Fruit fly (Drosophila melanogaster) whole organism, embryonic: ENCODE results near the gene Gga.

Experiments
- Awh ChIP-seq: fragments of 200-800 bp; sonication (Bioruptor generic); IDR thresholded peaks from 2 replicates; pipeline ENCODE4, ENCODE4 v1.3.6; 2022; ENCODE audit warnings: missing biosample characterization, missing genetic modification characterization
- CG11093 ChIP-seq: fragments of 200-800 bp; sonication (Bioruptor generic); IDR thresholded peaks from 3 replicates; pipeline ENCODE4 v1.3.6; 2022; ENCODE audit warnings: missing biosample characterization, missing genetic modification characterization
- CG11456 ChIP-seq: fragments of 200-800 bp; sonication (Bioruptor generic); IDR thresholded peaks from 3 replicates; pipeline ENCODE4 v1.3.6; 2022; ENCODE audit warnings: missing biosample characterization, missing genetic modification characterization
- CG11695 ChIP-seq: fragments of 200-800 bp; sonication (Bioruptor generic); IDR thresholded peaks from 3 replicates; pipeline ENCODE4 v1.3.6; 2022; ENCODE audit warnings: missing biosample characterization, missing genetic modification characterization
- CG12104 ChIP-seq: fragments of 200-800 bp; sonication (Bioruptor generic); optimal IDR thresholded peaks from 3 replicates; lab custom pipeline; 2016; ENCODE audit warnings: missing biosample characterization, missing genetic modification characterization
- CG12299 ChIP-seq: fragments of 200-800 bp; sonication (Bioruptor generic); optimal IDR thresholded peaks from 2 replicates; lab custom pipeline; 2018; ENCODE audit warnings: missing biosample characterization, mild to moderate bottlenecking, missing genetic modification characterization
- CG15269 ChIP-seq: fragments of 200-800 bp; sonication (Bioruptor generic); optimal IDR thresholded peaks from 2 replicates; lab custom pipeline; 2018; ENCODE audit warnings: missing biosample characterization, mild to moderate bottlenecking, missing genetic modification characterization, moderate library complexity
- CG17802 ChIP-seq: fragments of 200-800 bp; sonication (Bioruptor generic); optimal IDR thresholded peaks from 2 replicates; lab custom pipeline; 2018; ENCODE audit warnings: missing biosample characterization, mild to moderate bottlenecking, missing genetic modification characterization, moderate library complexity
- CG17912 ChIP-seq: fragments of 200-800 bp; sonication (Bioruptor generic); optimal IDR thresholded peaks from 2 replicates; lab custom pipeline; 2018; ENCODE audit warnings: missing biosample characterization, mild to moderate bottlenecking, missing genetic modification characterization
- CG18619 ChIP-seq: fragments of 200-800 bp; sonication (Bioruptor generic); optimal IDR thresholded peaks from 3 replicates; lab custom pipeline; 2017; ENCODE audit warnings: missing biosample characterization, mild to moderate bottlenecking, missing genetic modification characterization
- CG3847 ChIP-seq: fragments of 200-800 bp; sonication (Bioruptor generic); IDR thresholded peaks from 2 replicates; pipeline ENCODE4 v1.3.6; 2022; ENCODE audit warnings: missing biosample characterization, missing genetic modification characterization
- CG4282 ChIP-seq: fragments of 200-800 bp; sonication (Bioruptor generic); optimal IDR thresholded peaks from 2 replicates; lab custom pipeline; 2016; ENCODE audit warnings: missing biosample characterization, missing genetic modification characterization
- CG4328 ChIP-seq: fragments of 200-800 bp; sonication (Bioruptor generic); optimal IDR thresholded peaks from 3 replicates; lab custom pipeline; 2017; ENCODE audit warnings: missing biosample characterization, missing genetic modification reagents, missing genetic modification characterization
- CG43689 ChIP-seq: fragments of 200-800 bp; sonication (Bioruptor generic); IDR thresholded peaks from 2 replicates; pipeline ENCODE4 v1.3.6; 2022; ENCODE audit warnings: missing biosample characterization, missing genetic modification characterization
- CG5953 ChIP-seq: fragments of 200-800 bp; sonication (Bioruptor generic); IDR thresholded peaks from 2 replicates; pipeline ENCODE4 v1.3.6; 2022; ENCODE audit warnings: missing biosample characterization, missing genetic modification characterization
- CG6254 ChIP-seq: fragments of 200-800 bp; sonication (Bioruptor generic); optimal IDR thresholded peaks from 3 replicates; lab custom pipeline; 2017; ENCODE audit warnings: mild to moderate bottlenecking, missing biosample characterization, missing genetic modification reagents, missing genetic modification characterization
- CG7372 ChIP-seq: fragments of 200-800 bp; sonication (Bioruptor generic); IDR thresholded peaks from 2 replicates; pipeline ENCODE4 v1.3.6; 2022; ENCODE audit warnings: missing biosample characterization, missing genetic modification characterization
- CG8388 ChIP-seq: fragments of 200-800 bp; sonication (Bioruptor generic); optimal IDR thresholded peaks from 2 replicates; lab custom pipeline; 2019; ENCODE audit warnings: missing biosample characterization, mild to moderate bottlenecking, missing genetic modification characterization, moderate library complexity
- CG9215 ChIP-seq: fragments of 200-800 bp; sonication (Bioruptor generic); IDR thresholded peaks from 2 replicates; pipeline ENCODE4 v1.3.6; 2022; ENCODE audit warnings: missing biosample characterization, missing genetic modification characterization
- CG9817 ChIP-seq: fragments of 200-800 bp; sonication (Bioruptor generic); optimal IDR thresholded peaks from 2 replicates; lab custom pipeline; 2018; ENCODE audit warnings: missing biosample characterization, mild to moderate bottlenecking, missing genetic modification characterization, moderate library complexity
- Dad ChIP-seq: fragments of 200-800 bp; sonication (Bioruptor generic); optimal IDR thresholded peaks from 3 replicates; lab custom pipeline; 2016; ENCODE audit warnings: missing biosample characterization, missing genetic modification characterization
- Dip2 ChIP-seq: fragments of 200-800 bp; sonication (Bioruptor generic); IDR thresholded peaks from 2 replicates; pipeline ENCODE4 v1.3.6; 2022; ENCODE audit warnings: missing biosample characterization, missing genetic modification characterization
- Dip3 ChIP-seq: fragments of 200-800 bp; sonication (Bioruptor generic); optimal IDR thresholded peaks from 3 replicates; lab custom pipeline; 2016; ENCODE audit warnings: missing biosample characterization, missing genetic modification characterization
- H15 ChIP-seq: fragments of 200-800 bp; sonication (Bioruptor generic); IDR thresholded peaks from 3 replicates; pipeline ENCODE4 v1.3.6; 2022; ENCODE audit warnings: missing biosample characterization, missing genetic modification characterization
- Hr39 ChIP-seq: fragments of >200 bp; optimal IDR thresholded peaks from 2 replicates; lab custom pipeline; 2017
- Hsf ChIP-seq: fragments of 200-800 bp; sonication (Bioruptor generic); optimal IDR thresholded peaks from 3 replicates; lab custom pipeline; 2016; ENCODE audit warnings: missing biosample characterization, missing genetic modification characterization
- Scr ChIP-seq: fragments of 200-800 bp; sonication (Bioruptor generic); IDR thresholded peaks from 2 replicates; pipeline ENCODE4 v1.3.6; 2022; ENCODE audit warnings: missing biosample characterization, missing genetic modification characterization; ENCODE audit not compliant: partially characterized antibody
- Xrp1 ChIP-seq: fragments of 200-800 bp; sonication (Bioruptor generic); IDR thresholded peaks from 2 replicates; pipeline ENCODE4 v1.3.6; 2022; ENCODE audit warnings: missing biosample characterization, missing genetic modification characterization
- ara ChIP-seq: fragments of 200-800 bp; sonication (Bioruptor generic); IDR thresholded peaks from 2 replicates; pipeline ENCODE4 v1.3.6; 2022; ENCODE audit warnings: missing biosample characterization, missing genetic modification characterization
- bowl ChIP-seq: fragments of 200-800 bp; sonication (Bioruptor generic); IDR thresholded peaks from 2 replicates; pipeline ENCODE4 v1.3.6; 2022; ENCODE audit warnings: missing biosample characterization, missing genetic modification characterization
- ci ChIP-seq: fragments of 200-800 bp; sonication (Bioruptor generic); IDR thresholded peaks from 3 replicates; pipeline ENCODE4 v1.3.6; 2022; ENCODE audit warnings: missing biosample characterization, missing genetic modification characterization
- crp ChIP-seq, 2 experiments: fragments of 200-800 bp; sonication (Bioruptor generic); optimal IDR thresholded peaks; 2 replicates in 1 of 2; 3 replicates in 1 of 2; lab custom pipeline; 2017; ENCODE audit warnings: missing biosample characterization in 2 of 2, missing genetic modification characterization in 2 of 2, mild to moderate bottlenecking in 1 of 2, moderate library complexity in 1 of 2
- dimm ChIP-seq: fragments of 200-800 bp; sonication (Bioruptor generic); IDR thresholded peaks from 2 replicates; pipeline ENCODE4 v1.3.6; 2022; ENCODE audit warnings: missing biosample characterization, missing genetic modification characterization
- eyg ChIP-seq: fragments of 200-800 bp; sonication (Bioruptor generic); optimal IDR thresholded peaks from 3 replicates; lab custom pipeline; 2016; ENCODE audit warnings: missing biosample characterization, missing genetic modification characterization
- gcm2 ChIP-seq: fragments of 200-800 bp; sonication (Bioruptor generic); optimal IDR thresholded peaks from 2 replicates; lab custom pipeline; 2016; ENCODE audit warnings: missing biosample characterization, missing genetic modification characterization
- h ChIP-seq: fragments of >200 bp; optimal IDR thresholded peaks from 2 replicates; lab custom pipeline; 2017
- ham ChIP-seq: fragments of 200-800 bp; sonication (Bioruptor generic); IDR thresholded peaks from 2 replicates; pipeline ENCODE4 v1.3.6; 2022; ENCODE audit warnings: missing biosample characterization, missing genetic modification characterization
- lov ChIP-seq, 2 experiments: fragments of 200-800 bp in 1 of 2; fragments of >200 bp in 1 of 2; sonication (Bioruptor generic) in 1 of 2; IDR thresholded peaks in 1 of 2; optimal IDR thresholded peaks in 1 of 2; 2 replicates in 1 of 2; 3 replicates in 1 of 2; pipeline versions ENCODE4 v1.3.6 to Lab custom; 2017 to 2022; ENCODE audit warnings: missing biosample characterization in 1 of 2, missing genetic modification characterization in 1 of 2
- mirr ChIP-seq: fragments of 200-800 bp; sonication (Bioruptor generic); optimal IDR thresholded peaks from 3 replicates; lab custom pipeline; 2018; ENCODE audit warnings: missing biosample characterization, mild to moderate bottlenecking, missing genetic modification characterization
- psq ChIP-seq: fragments of 200-800 bp; sonication (Bioruptor generic); optimal IDR thresholded peaks from 2 replicates; lab custom pipeline; 2017; ENCODE audit warnings: missing biosample characterization, missing genetic modification characterization
- ro ChIP-seq: fragments of 200-800 bp; sonication (Bioruptor generic); IDR thresholded peaks from 2 replicates; pipeline ENCODE4 v1.3.6; 2022; ENCODE audit warnings: missing biosample characterization, missing genetic modification characterization
- sc ChIP-seq, 3 experiments: fragments of >200 bp in 2 of 3; fragments of 200-800 bp in 1 of 3; sonication (Bioruptor generic) in 1 of 3; optimal IDR thresholded peaks; 2 replicates in 2 of 3; 3 replicates in 1 of 3; lab custom pipeline; 2017; ENCODE audit warnings: mild to moderate bottlenecking in 1 of 3, missing biosample characterization in 1 of 3, missing genetic modification characterization in 1 of 3, missing genetic modification reagents in 1 of 3
- sd ChIP-seq: fragments of 200-800 bp; sonication (Bioruptor generic); optimal IDR thresholded peaks from 3 replicates; lab custom pipeline; 2018; ENCODE audit warnings: missing biosample characterization, mild to moderate bottlenecking, missing genetic modification characterization, moderate library complexity
- seq ChIP-seq: fragments of 200-800 bp; sonication (Bioruptor generic); IDR thresholded peaks from 2 replicates; pipeline ENCODE4 v1.3.6; 2022; ENCODE audit warnings: missing biosample characterization, missing genetic modification characterization
- so ChIP-seq: fragments of 200-800 bp; sonication (Bioruptor generic); IDR thresholded peaks from 3 replicates; pipeline ENCODE4 v1.3.6; 2022; ENCODE audit warnings: missing biosample characterization, missing genetic modification characterization
- tna ChIP-seq: fragments of 200-800 bp; sonication (Bioruptor generic); IDR thresholded peaks from 2 replicates; pipeline ENCODE4 v1.3.6; 2022; ENCODE audit warnings: missing biosample characterization, missing genetic modification characterization; ENCODE audit not compliant: partially characterized antibody
- unpg ChIP-seq: fragments of 200-800 bp; sonication (Bioruptor generic); optimal IDR thresholded peaks from 3 replicates; lab custom pipeline; 2018; ENCODE audit warnings: missing biosample characterization, mild to moderate bottlenecking, missing genetic modification characterization, moderate library complexity
- vfl ChIP-seq: fragments of 200-800 bp; sonication (Bioruptor generic); optimal IDR thresholded peaks from 2 replicates; lab custom pipeline; 2016; ENCODE audit warnings: missing biosample characterization, missing genetic modification characterization
- z ChIP-seq: fragments of 200-800 bp; sonication (Bioruptor generic); IDR thresholded peaks from 3 replicates; pipeline ENCODE4 v1.3.6; 2022; ENCODE audit warnings: missing biosample characterization, missing genetic modification characterization
- zen ChIP-seq: fragments of 200-800 bp; sonication (Bioruptor generic); optimal IDR thresholded peaks from 3 replicates; lab custom pipeline; 2018; ENCODE audit warnings: missing biosample characterization, mild to moderate bottlenecking, missing genetic modification characterization, moderate library complexity

Gene Gga

dm6 chrX:9579918-9580521 lies 20.8 kb upstream of the Gga start, which contains the start of gene LPCAT (continued):
- TF ChIP-seq vfl (GFP tag; lab: Kevin White, UChicago) (peak; percentile 52), gcm2 (peak; percentile 54), unpg (GFP tag; lab: Kevin White, UChicago) (peak; percentile 37), seq (GFP tag; lab: Robert Waterston, UW) (peak; percentile 54; the same call in 1 of the 2 replicates), crp (GFP tag; optimal IDR thresholded peaks at IDR 0.05; lab: Kevin White, UChicago) (no peak), eyg (no peak), Hsf (peak; percentile 78), mirr (GFP tag; lab: Kevin White, UChicago) (no peak), ro (0 out of 2 replicates have a peak, but pooled peaks have one; percentile 28), CG3847 (GFP tag; lab: Robert Waterston, UW) (peak; percentile 95), Hr39 (no peak), CG7372 (GFP tag; lab: Robert Waterston, UW) (peak; percentile 72), lov (optimal IDR thresholded peaks at IDR 0.05; lab: Kevin White, UChicago) (no peak), lov (GFP tag; IDR thresholded peaks at IDR 0.05; lab: Robert Waterston, UW) (peak; percentile 70; the same call in 2 of the 3 replicates), CG11093 (GFP tag; lab: Robert Waterston, UW) (peak; percentile 65; the same call in 1 of the 3 replicates), CG12299 (tag; lab: Kevin White, UChicago) (no peak), h (no peak), CG4328 (GFP tag; lab: Kevin White, UChicago) (peak; percentile 31), CG9215 (GFP tag; lab: Robert Waterston, UW) (peak; percentile 72), Awh (GFP tag; lab: Robert Waterston, UW) (no peak), psq (GFP tag; lab: Kevin White, UChicago) (no peak), CG8388 (peak; percentile 17), CG43689 (GFP tag; lab: Robert Waterston, UW) (peak; percentile 37; the same call in 1 of the 2 replicates), Xrp1 (GFP tag; lab: Robert Waterston, UW) (peak; percentile 82), CG9817 (peak; percentile 70), Dad (GFP tag; lab: Kevin White, UChicago) (peak; percentile 82), CG18619 (GFP tag; lab: Kevin White, UChicago) (peak; percentile 22), CG17912 (peak; percentile 18), CG11456 (peak; percentile 85), CG11695 (GFP tag; lab: Robert Waterston, UW) (peak; percentile 49; the same call in 1 of the 3 replicates), zen (tag; lab: Kevin White, UChicago) (peak; percentile 77), ara (GFP tag; lab: Robert Waterston, UW) (peak; percentile 77), sc (optimal IDR thresholded peaks at IDR 0.05; lab: Kevin White, UChicago) (no peak), sc (GFP tag; optimal IDR thresholded peaks at IDR 0.05; lab: Kevin White, UChicago) (no peak), CG5953 (GFP tag; lab: Robert Waterston, UW) (no peak), ci (GFP tag; lab: Robert Waterston, UW) (peak; percentile 78; the same call in 2 of the 3 replicates), ham (no peak), CG12104 (GFP tag; lab: Kevin White, UChicago) (peak; percentile 69), z (GFP tag; lab: Robert Waterston, UW) (no peak), dimm (GFP tag; lab: Robert Waterston, UW) (no peak), tna (GFP tag; lab: Robert Waterston, UW) (0 out of 2 replicates have a peak, but pooled peaks have one; percentile 41), so (GFP tag; lab: Robert Waterston, UW) (no peak; the same call in 2 of the 3 replicates), H15 (0 out of 3 replicates have a peak, but pooled peaks have one; percentile 50), Dip3 (GFP tag; lab: Kevin White, UChicago) (peak; percentile 78), CG4282 (peak; percentile 59), sd (no peak), Scr (GFP tag; lab: Robert Waterston, UW) (peak; percentile 82), CG15269 (tag; lab: Kevin White, UChicago) (peak; percentile 64), Dip2 (no peak), CG17802 (peak; percentile 48), bowl (GFP tag; lab: Robert Waterston, UW) (no peak), CG6254 (GFP tag; lab: Kevin White, UChicago) (no peak)
